Worm (Caenorhabditis elegans) whole organism, L2 larva: ENCODE data around the gene nhr-150.

Experiments
- F13H6.1 ChIP-seq: sonication (generic microtip); optimal IDR thresholded peaks from 2 replicates; lab custom pipeline; 2016; ENCODE audit warnings: missing genetic modification characterization, missing compliant biosample characterization
- R02D3.7 ChIP-seq: fragments of 150-350 bp; optimal IDR thresholded peaks from 2 replicates; lab custom pipeline; 2014; ENCODE audit warnings: missing biosample characterization, missing genetic modification characterization
- Y55F3AM.14 ChIP-seq: fragments of 200-800 bp; sonication (Bioruptor generic); optimal IDR thresholded peaks from 2 replicates; lab custom pipeline; 2018; ENCODE audit warnings: mild to moderate bottlenecking, missing genetic modification characterization, missing compliant biosample characterization
- ZK546.5 ChIP-seq: sonication (generic microtip); optimal IDR thresholded peaks from 2 replicates; lab custom pipeline; 2017; ENCODE audit warnings: missing biosample characterization, missing genetic modification characterization
- alr-1 ChIP-seq: fragments of 150-350 bp; optimal IDR thresholded peaks from 2 replicates; lab custom pipeline; 2014; ENCODE audit warnings: missing biosample characterization, missing genetic modification characterization
- aly-2 ChIP-seq: fragments of 150-350 bp; optimal IDR thresholded peaks from 2 replicates; lab custom pipeline; 2014; ENCODE audit warnings: missing biosample characterization, missing genetic modification characterization
- ama-1 ChIP-seq: fragments of 150-350 bp; optimal IDR thresholded peaks from 2 replicates; lab custom pipeline; 2018; ENCODE audit warnings: inconsistent platforms
- blmp-1 ChIP-seq: sonication (generic microtip); optimal IDR thresholded peaks from 2 replicates; lab custom pipeline; 2017; ENCODE audit warnings: missing genetic modification characterization, mild to moderate bottlenecking, missing compliant biosample characterization, antibody characterized with exemption, moderate library complexity; ENCODE audit not compliant: insufficient read depth
- ceh-16 ChIP-seq: fragments of 150-350 bp; optimal IDR thresholded peaks from 2 replicates; lab custom pipeline; 2014; ENCODE audit warnings: missing biosample characterization, missing genetic modification characterization
- ceh-82 ChIP-seq: fragments of 150-350 bp; optimal IDR thresholded peaks from 2 replicates; lab custom pipeline; 2014; ENCODE audit warnings: missing biosample characterization, missing genetic modification characterization
- crh-2 ChIP-seq: sonication (generic microtip); optimal IDR thresholded peaks from 2 replicates; lab custom pipeline; 2017; ENCODE audit warnings: missing biosample characterization, missing genetic modification characterization
- dmd-4 ChIP-seq: sonication (generic microtip); optimal IDR thresholded peaks from 2 replicates; lab custom pipeline; 2017; ENCODE audit warnings: missing biosample characterization, missing genetic modification characterization
- egl-27 ChIP-seq: sonication (generic microtip); optimal IDR thresholded peaks from 3 replicates; lab custom pipeline; 2017; ENCODE audit warnings: missing biosample characterization, missing genetic modification reagents, missing genetic modification characterization
- elt-1 ChIP-seq: fragments of 150-350 bp; optimal IDR thresholded peaks from 2 replicates; lab custom pipeline; 2014; ENCODE audit warnings: missing biosample characterization, missing genetic modification characterization
- elt-3 ChIP-seq: sonication (generic microtip); optimal IDR thresholded peaks from 2 replicates; lab custom pipeline; 2017; ENCODE audit warnings: missing biosample characterization, missing genetic modification characterization
- fos-1 ChIP-seq: fragments of 150-350 bp; optimal IDR thresholded peaks from 2 replicates; lab custom pipeline; 2014; ENCODE audit warnings: missing biosample characterization, missing genetic modification characterization
- gmeb-1 ChIP-seq: fragments of 150-350 bp; optimal IDR thresholded peaks from 2 replicates; lab custom pipeline; 2014; ENCODE audit warnings: missing biosample characterization, missing genetic modification characterization
- lin-11 ChIP-seq: fragments of 150-350 bp; sonication (generic microtip); optimal IDR thresholded peaks from 2 replicates; lab custom pipeline; 2014; ENCODE audit warnings: missing biosample characterization, missing genetic modification characterization, inconsistent platforms, mixed read lengths
- lin-13 ChIP-seq: fragments of 150-350 bp; optimal IDR thresholded peaks from 2 replicates; lab custom pipeline; 2014; ENCODE audit warnings: missing biosample characterization, missing genetic modification reagents, missing genetic modification characterization
- lin-39 ChIP-seq: fragments of 150-350 bp; optimal IDR thresholded peaks from 2 replicates; lab custom pipeline; 2014; ENCODE audit warnings: missing biosample characterization, missing genetic modification reagents, missing genetic modification characterization
- lsy-2 ChIP-seq, 2 experiments: fragments of 150-350 bp in 1 of 2; sonication (generic microtip) in 1 of 2; optimal IDR thresholded peaks; 2 replicates each; lab custom pipeline; 2014 to 2017; ENCODE audit warnings: missing biosample characterization in 2 of 2, missing genetic modification characterization in 2 of 2
- mab-5 ChIP-seq: fragments of 150-350 bp; optimal IDR thresholded peaks from 2 replicates; lab custom pipeline; 2014; ENCODE audit warnings: missing biosample characterization, missing genetic modification characterization
- mbf-1 ChIP-seq: sonication (generic microtip); optimal IDR thresholded peaks from 2 replicates; lab custom pipeline; 2017; ENCODE audit warnings: missing biosample characterization, missing genetic modification characterization
- mdl-1 ChIP-seq, 2 experiments: fragments of 150-350 bp in 1 of 2; sonication (generic microtip) in 1 of 2; optimal IDR thresholded peaks; 2 replicates each; lab custom pipeline; 2017; ENCODE audit warnings: missing biosample characterization in 2 of 2, missing genetic modification characterization in 2 of 2
- nhr-10 ChIP-seq: sonication (generic microtip); optimal IDR thresholded peaks from 2 replicates; lab custom pipeline; 2017; ENCODE audit warnings: missing biosample characterization, missing genetic modification characterization
- nhr-11 ChIP-seq: fragments of 150-350 bp; optimal IDR thresholded peaks from 2 replicates; lab custom pipeline; 2014; ENCODE audit warnings: missing biosample characterization, missing genetic modification characterization
- nhr-12 ChIP-seq: fragments of 150-350 bp; optimal IDR thresholded peaks from 2 replicates; lab custom pipeline; 2014; ENCODE audit warnings: missing biosample characterization, missing genetic modification characterization
- nhr-129 ChIP-seq: fragments of 150-350 bp; optimal IDR thresholded peaks from 2 replicates; lab custom pipeline; 2014; ENCODE audit warnings: missing biosample characterization, missing genetic modification characterization
- nhr-21 ChIP-seq: fragments of 150-350 bp; optimal IDR thresholded peaks from 2 replicates; lab custom pipeline; 2014; ENCODE audit warnings: missing biosample characterization, missing genetic modification characterization
- nhr-23 ChIP-seq: fragments of 150-350 bp; optimal IDR thresholded peaks from 2 replicates; lab custom pipeline; 2014; ENCODE audit warnings: missing biosample characterization, missing genetic modification reagents, missing genetic modification characterization
- nhr-25 ChIP-seq: fragments of 150-350 bp; sonication (generic microtip); optimal IDR thresholded peaks from 3 replicates; lab custom pipeline; 2014; ENCODE audit warnings: missing biosample characterization, missing genetic modification characterization
- nhr-6 ChIP-seq: fragments of 150-350 bp; optimal IDR thresholded peaks from 2 replicates; lab custom pipeline; 2014; ENCODE audit warnings: missing biosample characterization, missing genetic modification characterization
- nhr-77 ChIP-seq: fragments of 150-350 bp; optimal IDR thresholded peaks from 2 replicates; lab custom pipeline; 2014; ENCODE audit warnings: missing biosample characterization, missing genetic modification characterization
- peb-1 ChIP-seq: fragments of 150-350 bp; optimal IDR thresholded peaks from 2 replicates; lab custom pipeline; 2014; ENCODE audit warnings: missing biosample characterization, missing genetic modification characterization
- sem-4 ChIP-seq: fragments of 150-350 bp; optimal IDR thresholded peaks from 2 replicates; lab custom pipeline; 2014; ENCODE audit warnings: missing biosample characterization, missing genetic modification reagents, missing genetic modification characterization
- skn-1 ChIP-seq: sonication (generic microtip); optimal IDR thresholded peaks from 2 replicates; lab custom pipeline; 2017; ENCODE audit warnings: missing biosample characterization, missing genetic modification characterization
- sma-3 ChIP-seq: sonication (generic microtip); optimal IDR thresholded peaks from 2 replicates; lab custom pipeline; 2016; ENCODE audit warnings: missing genetic modification reagents, missing genetic modification characterization, missing compliant biosample characterization
- sma-9 ChIP-seq, 2 experiments: fragments of 150-350 bp in 1 of 2; sonication (generic microtip) in 1 of 2; optimal IDR thresholded peaks; 2 replicates each; lab custom pipeline; 2014 to 2016; ENCODE audit warnings: missing genetic modification characterization in 2 of 2, mild to moderate bottlenecking in 1 of 2, missing biosample characterization in 1 of 2, missing compliant biosample characterization in 1 of 2, missing genetic modification reagents in 1 of 2, moderate library complexity in 1 of 2
- snpc-4 ChIP-seq: fragments of 150-350 bp; optimal IDR thresholded peaks from 2 replicates; lab custom pipeline; 2014; ENCODE audit warnings: missing biosample characterization, missing genetic modification characterization
- unc-39 ChIP-seq: fragments of 150-350 bp; optimal IDR thresholded peaks from 2 replicates; lab custom pipeline; 2014; ENCODE audit warnings: missing biosample characterization, missing genetic modification characterization
- unc-55 ChIP-seq: fragments of 150-350 bp; sonication (generic microtip); optimal IDR thresholded peaks from 3 replicates; lab custom pipeline; 2014; ENCODE audit warnings: missing biosample characterization, missing genetic modification reagents, missing genetic modification characterization
- zag-1 ChIP-seq: fragments of 150-350 bp; optimal IDR thresholded peaks from 2 replicates; lab custom pipeline; 2014; ENCODE audit warnings: missing biosample characterization, missing genetic modification characterization
- ztf-1 ChIP-seq: fragments of 200-800 bp; sonication (Bioruptor generic); conservative IDR thresholded peaks from 2 replicates; pipeline ENCODE4 v1.3.6; 2022; ENCODE audit warnings: missing genetic modification characterization, missing compliant biosample characterization
- ztf-11 ChIP-seq: sonication (generic microtip); optimal IDR thresholded peaks from 2 replicates; lab custom pipeline; 2017; ENCODE audit warnings: missing biosample characterization, missing genetic modification characterization
- ztf-4 ChIP-seq: fragments of 150-350 bp; optimal IDR thresholded peaks from 2 replicates; lab custom pipeline; 2014; ENCODE audit warnings: missing biosample characterization, missing genetic modification characterization

nhr-150 gene

DNA sequence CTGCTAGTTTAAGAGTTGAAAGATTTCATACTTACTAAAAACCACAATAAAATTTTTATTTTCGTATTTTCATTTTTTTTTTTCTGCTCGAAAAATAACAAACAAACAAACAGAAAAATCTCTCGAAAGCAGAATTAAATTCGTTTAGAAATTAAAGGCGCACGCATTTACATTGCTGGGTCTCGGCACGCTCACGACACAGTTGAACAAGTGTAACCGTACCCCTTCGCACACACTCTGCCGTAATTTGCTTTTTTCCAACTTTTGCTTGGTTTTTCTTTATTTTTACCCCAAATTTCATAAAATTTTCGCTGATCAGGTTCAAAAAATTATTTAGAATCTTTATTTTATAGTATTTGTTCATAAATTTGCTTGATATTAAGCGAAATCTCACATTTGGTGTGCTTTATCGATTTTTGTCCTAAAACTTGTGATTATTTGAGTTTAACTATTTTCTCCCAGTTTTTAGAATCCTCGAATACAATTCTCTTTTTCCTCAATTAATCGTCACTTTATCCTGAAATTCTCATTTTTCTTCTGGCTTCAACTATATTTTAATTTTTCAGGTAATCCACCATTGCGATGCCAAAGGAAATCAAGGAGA, 30.4 kb upstream of the nhr-150 start, which contains the start of gene rpl-38 (continued):
- TF ChIP-seq elt-1 (tag; lab: Kevin White, UChicago): no peak
- TF ChIP-seq nhr-77 (tag; lab: Kevin White, UChicago): peak; percentile 43
- TF ChIP-seq ztf-4 (tag; lab: Kevin White, UChicago): no peak
- TF ChIP-seq nhr-21: peak; percentile 72
- peak; percentile 82 for TF ChIP-seq nhr-25
- peak; percentile 48 for TF ChIP-seq fos-1
- TF ChIP-seq crh-2 (tag; lab: Kevin White, UChicago): peak; percentile 86
- peak; percentile 56 for TF ChIP-seq nhr-6 (tag; lab: Kevin White, UChicago)
- no peak for TF ChIP-seq dmd-4 (tag; lab: Kevin White, UChicago)
- peak; percentile 80 for TF ChIP-seq snpc-4 (tag; lab: Kevin White, UChicago)
- peak; percentile 71 for TF ChIP-seq F13H6.1 (tag; lab: Kevin White, UChicago)
- TF ChIP-seq gmeb-1 (tag; lab: Kevin White, UChicago): peak; percentile 85
- TF ChIP-seq mab-5: peak; percentile 45
- TF ChIP-seq aly-2 (tag; lab: Kevin White, UChicago): no peak
- no peak for TF ChIP-seq ztf-1 (GFP tag; lab: Robert Waterston, UW)
- TF ChIP-seq lin-39 (tag; lab: Kevin White, UChicago): no peak
- TF ChIP-seq skn-1: no peak
- TF ChIP-seq unc-55 (GFP tag; lab: Kevin White, UChicago): peak; percentile 95
- no peak for TF ChIP-seq nhr-12 (tag; lab: Kevin White, UChicago)
- no peak for TF ChIP-seq ztf-11 (tag; lab: Kevin White, UChicago)

DNA sequence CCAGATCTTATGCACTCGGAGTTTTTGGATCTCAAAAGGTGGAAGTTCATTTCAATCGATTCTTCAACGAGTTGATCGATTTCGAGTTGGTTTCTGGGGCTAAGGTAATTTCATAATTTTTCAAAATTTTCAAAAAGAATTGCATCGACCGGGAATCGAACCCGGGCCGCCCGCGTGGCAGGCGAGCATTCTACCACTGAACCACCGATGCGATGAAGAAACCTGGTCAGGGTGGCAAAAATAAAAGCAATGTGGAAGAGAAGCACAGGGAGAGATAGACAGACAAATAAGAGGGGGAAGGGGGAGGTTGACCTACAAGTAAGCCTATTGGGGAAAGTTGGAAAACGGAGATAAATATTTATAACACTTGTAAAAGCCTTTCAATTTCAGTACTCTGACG, 23.8 kb upstream of the nhr-150 start:
- peak; percentile 84 for TF ChIP-seq crh-2 (tag; lab: Kevin White, UChicago)
- TF ChIP-seq blmp-1 (tag; lab: Kevin White, UChicago): no peak
- TF ChIP-seq mab-5: no peak
- TF ChIP-seq ceh-16 (tag; lab: Kevin White, UChicago): no peak
- TF ChIP-seq unc-39: no peak
- no peak for TF ChIP-seq elt-3
- TF ChIP-seq nhr-10 (tag; lab: Kevin White, UChicago): no peak
- TF ChIP-seq egl-27 (tag; lab: Kevin White, UChicago): peak; percentile 4
- TF ChIP-seq nhr-6 (tag; lab: Kevin White, UChicago): no peak
- TF ChIP-seq nhr-12 (tag; lab: Kevin White, UChicago): no peak
- TF ChIP-seq fos-1: peak; percentile 54
- TF ChIP-seq lin-11: peak; percentile 42
- TF ChIP-seq aly-2 (tag; lab: Kevin White, UChicago): no peak
- no peak for TF ChIP-seq ceh-82 (tag; lab: Kevin White, UChicago)
- no peak for TF ChIP-seq nhr-23
- TF ChIP-seq ztf-4 (tag; lab: Kevin White, UChicago): no peak
- peak; percentile 17 for TF ChIP-seq snpc-4 (tag; lab: Kevin White, UChicago)
- TF ChIP-seq sma-9 (GFP tag; optimal IDR thresholded peaks at IDR 0.05; lab: Kevin White, UChicago): peak; percentile 22
- no peak for TF ChIP-seq sma-9 (tag; optimal IDR thresholded peaks at IDR 0.05; lab: Kevin White, UChicago)
- TF ChIP-seq sma-3 (GFP tag; lab: Kevin White, UChicago): peak; percentile 48
- no peak for TF ChIP-seq lin-39 (tag; lab: Kevin White, UChicago)
- no peak for TF ChIP-seq zag-1 (tag; lab: Kevin White, UChicago)
- TF ChIP-seq ztf-11 (tag; lab: Kevin White, UChicago): no peak
- TF ChIP-seq elt-1 (tag; lab: Kevin White, UChicago): no peak
- TF ChIP-seq nhr-21: no peak
- no peak for TF ChIP-seq mbf-1 (tag; lab: Kevin White, UChicago)
- no peak for TF ChIP-seq lin-13 (GFP tag; lab: Kevin White, UChicago)
- no peak for TF ChIP-seq dmd-4 (tag; lab: Kevin White, UChicago)
- TF ChIP-seq ztf-1 (GFP tag; lab: Robert Waterston, UW): no peak
- TF ChIP-seq F13H6.1 (tag; lab: Kevin White, UChicago): peak; percentile 12
- no peak for TF ChIP-seq sem-4 (tag; lab: Kevin White, UChicago)
- no peak for TF ChIP-seq mdl-1 (tag; optimal IDR thresholded peaks at IDR 0.05; lab: Kevin White, UChicago)
- no peak for TF ChIP-seq nhr-11 (tag; lab: Kevin White, UChicago)
- TF ChIP-seq lsy-2 (tag; optimal IDR thresholded peaks at IDR 0.05; lab: Kevin White, UChicago): peak in 1 of 2 experiments; percentile 28
- TF ChIP-seq peb-1 (tag; lab: Kevin White, UChicago): no peak
- TF ChIP-seq ama-1: no peak
- no peak for TF ChIP-seq skn-1
- TF ChIP-seq ZK546.5 (tag; lab: Kevin White, UChicago): no peak
- TF ChIP-seq alr-1 (tag; lab: Kevin White, UChicago): no peak
- TF ChIP-seq Y55F3AM.14 (GFP tag; lab: Kevin White, UChicago): no peak
- TF ChIP-seq unc-55 (GFP tag; lab: Kevin White, UChicago): no peak
- peak; percentile 43 for TF ChIP-seq nhr-129
- no peak for TF ChIP-seq gmeb-1 (tag; lab: Kevin White, UChicago)
- no peak for TF ChIP-seq R02D3.7 (tag; lab: Kevin White, UChicago)
